Fruit fly (Drosophila melanogaster) whole organism: ENCODE data around the gene CG43322.

ENCODE experiments used
- CG8478 ChIP-seq: fragments of >200 bp; optimal IDR thresholded peaks from 2 replicates; lab custom pipeline; 2018; ENCODE audit warnings: inconsistent platforms
- Dll ChIP-seq: fragments of >200 bp; optimal IDR thresholded peaks from 2 replicates; lab custom pipeline; 2017
- EcR ChIP-seq, 2 experiments: fragments of >200 bp; optimal IDR thresholded peaks; 2 replicates each; lab custom pipeline; 2017; ENCODE audit warnings: missing biosample characterization in 2 of 2, missing genetic modification characterization in 2 of 2, missing genetic modification reagents in 2 of 2
- pan ChIP-seq: fragments of >200 bp; optimal IDR thresholded peaks from 2 replicates; lab custom pipeline; 2017
- psq ChIP-seq: fragments of >200 bp; optimal IDR thresholded peaks from 2 replicates; lab custom pipeline; 2017
- usp ChIP-seq: fragments of >200 bp; optimal IDR thresholded peaks from 2 replicates; lab custom pipeline; 2017; ENCODE audit warnings: missing biosample characterization, missing genetic modification characterization, mixed read lengths

dm6 chr2L:6998736-6999135, 14.5 kb upstream of the CG43322 start:
- TF ChIP-seq psq (no peak), Dll (no peak), pan (lab: Kevin White, UChicago) (no peak), CG8478 (lab: Kevin White, UChicago) (no peak), usp (GFP tag; lab: Kevin White, UChicago) (no peak), EcR (GFP tag; optimal IDR thresholded peaks at IDR 0.05; lab: Kevin White, UChicago) (no peak)
